Worm (Caenorhabditis elegans) whole organism, young adult: ENCODE measurements around the gene bath-30.

Experiments
- B0019.2 ChIP-seq: fragments of 200-800 bp; sonication (Bioruptor generic); conservative IDR thresholded peaks from 2 replicates; pipeline ENCODE4 v1.3.6; 2022; ENCODE audit warnings: missing genetic modification reagents, missing genetic modification characterization, missing compliant biosample characterization
- B0035.1 ChIP-seq: sonication (generic microtip); optimal IDR thresholded peaks from 2 replicates; lab custom pipeline; 2016; ENCODE audit warnings: missing genetic modification characterization, mild to moderate bottlenecking, missing compliant biosample characterization, missing genotype, missing genetic modification reagents
- B0261.1 ChIP-seq: sonication (generic microtip); optimal IDR thresholded peaks from 2 replicates; lab custom pipeline; 2016; ENCODE audit warnings: mild to moderate bottlenecking, missing genetic modification characterization, moderate library complexity, missing compliant biosample characterization
- B0336.3 ChIP-seq: fragments of 200-800 bp; sonication (Bioruptor generic); IDR thresholded peaks from 2 replicates; pipeline ENCODE4 v1.3.6; 2022; ENCODE audit warnings: missing genetic modification characterization, missing compliant biosample characterization
- C06A6.2 ChIP-seq: fragments of 200-800 bp; sonication (Bioruptor generic); conservative IDR thresholded peaks from 2 replicates; pipeline ENCODE4 v1.3.6; 2022; ENCODE audit warnings: missing genetic modification characterization, missing compliant biosample characterization
- F23B12.7 ChIP-seq: sonication (generic microtip); optimal IDR thresholded peaks from 2 replicates; lab custom pipeline; 2017; ENCODE audit warnings: missing genetic modification characterization, mild to moderate bottlenecking, missing compliant biosample characterization, antibody characterized with exemption, moderate library complexity; ENCODE audit not compliant: insufficient read depth
- F49E8.2 ChIP-seq: sonication (generic microtip); optimal IDR thresholded peaks from 3 replicates; lab custom pipeline; 2017; ENCODE audit warnings: missing genetic modification characterization, mild to moderate bottlenecking, missing compliant biosample characterization, antibody characterized with exemption, moderate library complexity; ENCODE audit not compliant: insufficient read depth
- F55B11.4 ChIP-seq: sonication (generic microtip); optimal IDR thresholded peaks from 2 replicates; lab custom pipeline; 2016; ENCODE audit warnings: missing compliant biosample characterization, missing genetic modification characterization, borderline replicate concordance; ENCODE audit not compliant: insufficient read depth
- T26A5.8 ChIP-seq: sonication (generic microtip); optimal IDR thresholded peaks from 2 replicates; lab custom pipeline; 2016; ENCODE audit warnings: missing genetic modification characterization, missing compliant biosample characterization
- Y67H2A.10 ChIP-seq: fragments of 200-800 bp; sonication (Bioruptor generic); conservative IDR thresholded peaks from 2 replicates; pipeline ENCODE4 v1.3.6; 2022; ENCODE audit warnings: missing genetic modification reagents, missing genetic modification characterization, missing compliant biosample characterization
- akir-1 ChIP-seq: fragments of 200-800 bp; sonication (Bioruptor generic); optimal IDR thresholded peaks from 2 replicates; lab custom pipeline; 2018; ENCODE audit warnings: mild to moderate bottlenecking, missing genetic modification characterization, moderate library complexity, missing compliant biosample characterization
- aptf-2 ChIP-seq: fragments of 200-800 bp; sonication (Bioruptor generic); conservative IDR thresholded peaks from 2 replicates; pipeline ENCODE4 v1.3.6; 2022; ENCODE audit warnings: missing genetic modification reagents, missing genetic modification characterization, missing compliant biosample characterization
- aptf-3 ChIP-seq: fragments of 200-800 bp; sonication (Bioruptor generic); IDR thresholded peaks from 2 replicates; pipeline ENCODE4 v1.3.6; 2022; ENCODE audit warnings: missing genetic modification characterization, missing compliant biosample characterization
- cebp-1 ChIP-seq, 2 experiments: fragments of 200-800 bp in 1 of 2; sonication (Bioruptor generic) in 1 of 2; sonication (generic microtip) in 1 of 2; IDR thresholded peaks in 1 of 2; optimal IDR thresholded peaks in 1 of 2; 2 replicates each; pipeline versions ENCODE4 v1.3.6 to Lab custom; 2017 to 2022; ENCODE audit warnings: missing compliant biosample characterization in 2 of 2, missing genetic modification characterization in 2 of 2, mild to moderate bottlenecking in 1 of 2, missing genetic modification reagents in 1 of 2, moderate library complexity in 1 of 2
- ceh-91 ChIP-seq: fragments of 200-800 bp; sonication (Bioruptor generic); IDR thresholded peaks from 2 replicates; pipeline ENCODE4 v1.3.6; 2022; ENCODE audit warnings: missing genetic modification reagents, missing genetic modification characterization, missing compliant biosample characterization
- dpl-1 ChIP-seq: fragments of 150-350 bp; optimal IDR thresholded peaks from 2 replicates; lab custom pipeline; 2014; ENCODE audit warnings: missing biosample characterization, missing genetic modification reagents, missing genetic modification characterization
- efl-1 ChIP-seq: fragments of 150-350 bp; optimal IDR thresholded peaks from 2 replicates; lab custom pipeline; 2014; ENCODE audit warnings: missing biosample characterization, missing genetic modification reagents, missing genetic modification characterization
- him-1 ChIP-seq: sonication (generic microtip); optimal IDR thresholded peaks from 2 replicates; lab custom pipeline; 2016; ENCODE audit warnings: missing genotype, missing genetic modification reagents, missing genetic modification characterization, missing compliant biosample characterization
- let-526 ChIP-seq: fragments of 200-800 bp; sonication (Bioruptor generic); IDR thresholded peaks from 2 replicates; pipeline ENCODE4 v1.3.6; 2022; ENCODE audit warnings: missing genetic modification reagents, missing genetic modification characterization, missing compliant biosample characterization
- lin-26 ChIP-seq: fragments of 200-800 bp; sonication (Bioruptor generic); IDR thresholded peaks from 2 replicates; pipeline ENCODE4 v1.3.6; 2022; ENCODE audit warnings: missing genetic modification reagents, missing genetic modification characterization, missing compliant biosample characterization
- lin-35 ChIP-seq, 3 experiments: fragments of 150-350 bp in 2 of 3; sonication (generic microtip) in 1 of 3; optimal IDR thresholded peaks; 2 replicates each; lab custom pipeline; 2014 to 2018; ENCODE audit warnings: missing biosample characterization in 3 of 3, missing genetic modification characterization in 3 of 3, missing genetic modification reagents in 3 of 3
- madf-3 ChIP-seq: fragments of 200-800 bp; sonication (Bioruptor generic); IDR thresholded peaks from 2 replicates; pipeline ENCODE4 v1.3.6; 2022; ENCODE audit warnings: missing genetic modification reagents, missing genetic modification characterization, missing compliant biosample characterization
- madf-6 ChIP-seq: fragments of 200-800 bp; sonication (Bioruptor generic); IDR thresholded peaks from 2 replicates; pipeline ENCODE4 v1.3.6; 2022; ENCODE audit warnings: missing genetic modification reagents, missing genetic modification characterization, missing compliant biosample characterization
- madf-8 ChIP-seq: fragments of 200-800 bp; sonication (Bioruptor generic); conservative IDR thresholded peaks from 2 replicates; pipeline ENCODE4 v1.3.6; 2022; ENCODE audit warnings: missing genetic modification reagents, missing genetic modification characterization, missing compliant biosample characterization
- mes-4 ChIP-seq: sonication (generic microtip); optimal IDR thresholded peaks from 2 replicates; lab custom pipeline; 2016; ENCODE audit warnings: missing genotype, missing genetic modification characterization, missing compliant biosample characterization
- nfya-2 ChIP-seq: fragments of 200-800 bp; sonication (Bioruptor generic); IDR thresholded peaks from 2 replicates; pipeline ENCODE4 v1.3.6; 2022; ENCODE audit warnings: missing genetic modification reagents, missing genetic modification characterization, missing compliant biosample characterization
- nhr-120 ChIP-seq: fragments of 200-800 bp; sonication (Bioruptor generic); IDR thresholded peaks from 2 replicates; pipeline ENCODE4 v1.3.6; 2022; ENCODE audit warnings: missing genetic modification characterization, missing compliant biosample characterization
- nhr-179 ChIP-seq: sonication (generic microtip); optimal IDR thresholded peaks from 2 replicates; lab custom pipeline; 2016; ENCODE audit warnings: mild to moderate bottlenecking, missing genetic modification characterization, missing compliant biosample characterization
- nhr-27 ChIP-seq: fragments of 200-800 bp; sonication (Bioruptor generic); optimal IDR thresholded peaks from 2 replicates; lab custom pipeline; 2018; ENCODE audit warnings: mild to moderate bottlenecking, missing genetic modification characterization, moderate library complexity, missing compliant biosample characterization
- rcor-1 ChIP-seq: fragments of 200-800 bp; sonication (Bioruptor generic); IDR thresholded peaks from 2 replicates; pipeline ENCODE4 v1.3.6; 2022; ENCODE audit warnings: missing genetic modification reagents, missing genetic modification characterization, missing compliant biosample characterization
- rpc-1 ChIP-seq, 2 experiments: fragments of 150-350 bp in 1 of 2; sonication (generic microtip) in 1 of 2; optimal IDR thresholded peaks; 2 replicates each; lab custom pipeline; 2014 to 2018; ENCODE audit warnings: missing biosample characterization in 1 of 2, missing genetic modification characterization in 1 of 2, missing genetic modification reagents in 1 of 2, missing genotype in 1 of 2
- snpc-1.1 ChIP-seq: sonication (generic microtip); optimal IDR thresholded peaks from 2 replicates; lab custom pipeline; 2017; ENCODE audit warnings: missing genetic modification characterization, mild to moderate bottlenecking, missing compliant biosample characterization, antibody characterized with exemption, moderate library complexity, missing genotype, missing genetic modification reagents; ENCODE audit not compliant: insufficient read depth
- somi-1 ChIP-seq: fragments of 200-800 bp; sonication (Bioruptor generic); optimal IDR thresholded peaks from 2 replicates; lab custom pipeline; 2018; ENCODE audit warnings: mild to moderate bottlenecking, missing genetic modification characterization, missing compliant biosample characterization
- sptf-2 ChIP-seq: fragments of 200-800 bp; sonication (Bioruptor generic); optimal IDR thresholded peaks from 2 replicates; lab custom pipeline; 2018; ENCODE audit warnings: mild to moderate bottlenecking, missing genetic modification characterization, missing compliant biosample characterization
- ztf-26 ChIP-seq: sonication (generic microtip); optimal IDR thresholded peaks from 2 replicates; lab custom pipeline; 2017; ENCODE audit warnings: missing genetic modification characterization, missing compliant biosample characterization

Gene bath-30

ce11 chrII:3385736-3386135 is 39.6 kb upstream of the bath-30 start, which contains the start of gene T06D4.2:
Gene T06D4.2, minus strand, starts transcription at chrII:3385905.
- TF ChIP-seq ceh-91 (no peak), nhr-120 (GFP tag; lab: Robert Waterston, UW) (no peak), aptf-3 (GFP tag; lab: Robert Waterston, UW) (no peak), rpc-1 (optimal IDR thresholded peaks at IDR 0.05; lab: Kevin White, UChicago) (no peak), rpc-1 (tag; optimal IDR thresholded peaks at IDR 0.05; lab: Kevin White, UChicago) (no peak), F23B12.7 (tag; lab: Kevin White, UChicago) (no peak), B0019.2 (GFP tag; lab: Robert Waterston, UW) (no peak), B0261.1 (no peak), madf-8 (GFP tag; lab: Robert Waterston, UW) (no peak), somi-1 (GFP tag; lab: Kevin White, UChicago) (no peak), rcor-1 (no peak)

- no peak for TF ChIP-seq F55B11.4 (tag; lab: Kevin White, UChicago)
- TF ChIP-seq B0336.3 (GFP tag; lab: Robert Waterston, UW): no peak
- no peak for TF ChIP-seq B0261.1
Measured at ce11 chrII:3383116-3383515, 36.9 kb upstream of the bath-30 start.

DNA sequence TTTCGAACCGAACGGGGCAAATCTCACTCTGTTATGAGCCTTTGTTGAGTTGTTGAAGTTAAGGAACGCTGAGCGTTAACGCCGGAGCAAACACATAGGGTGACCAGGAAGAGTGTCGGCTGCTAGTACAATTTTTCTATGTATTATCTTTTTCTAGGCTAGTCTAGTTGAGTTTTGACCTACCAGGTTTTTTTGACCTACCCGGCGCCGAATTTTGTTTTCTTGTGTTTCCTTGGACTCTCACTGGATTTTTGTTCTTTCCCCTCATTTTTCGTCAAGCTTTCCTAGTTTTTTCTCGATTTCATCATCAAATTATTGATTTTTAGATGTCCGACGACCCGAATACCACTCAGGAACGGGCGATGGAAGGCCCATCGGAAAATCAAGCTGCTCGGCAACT is 35.3 kb upstream of the bath-30 start, which contains the start of gene T06D4.1:
T06D4.1 (plus strand) TSS at position 321 of the 400 bp plus-strand sequence.
- peak; percentile 1 for TF ChIP-seq dpl-1
- peak; percentile 76 for TF ChIP-seq madf-8 (GFP tag; lab: Robert Waterston, UW)
- TF ChIP-seq efl-1: peak; percentile 80
- peak; percentile 12 for TF ChIP-seq snpc-1.1
- TF ChIP-seq mes-4 (tag; lab: Kevin White, UChicago): no peak
- TF ChIP-seq madf-6 (GFP tag; lab: Robert Waterston, UW): peak; percentile 69
- no peak for TF ChIP-seq sptf-2
- TF ChIP-seq F23B12.7 (tag; lab: Kevin White, UChicago): no peak
- 0 out of 2 replicates have a peak, but pooled peaks have one; percentile 5 for TF ChIP-seq aptf-2
- no peak for TF ChIP-seq cebp-1 (GFP tag; IDR thresholded peaks at IDR 0.05; lab: Robert Waterston, UW)
- TF ChIP-seq cebp-1 (tag; optimal IDR thresholded peaks at IDR 0.05; lab: Kevin White, UChicago): no peak

DNA sequence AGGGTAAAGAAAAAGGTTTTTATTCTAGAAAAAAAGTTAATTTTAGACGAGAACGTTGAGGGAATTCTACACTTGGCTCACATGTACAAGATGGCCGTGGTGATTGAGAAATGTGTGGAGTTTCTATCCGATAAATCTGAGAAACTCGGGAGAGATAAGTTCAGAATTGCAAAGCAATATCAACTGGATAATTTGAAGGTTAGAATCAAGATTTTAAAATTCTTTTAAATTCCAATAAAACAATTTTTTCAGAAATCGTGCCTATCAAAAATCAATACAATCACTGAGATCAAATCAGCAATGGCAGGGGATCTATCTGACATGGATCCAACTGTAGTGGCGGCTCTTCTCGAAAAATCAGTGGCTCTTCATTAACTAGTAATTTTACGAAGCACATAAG is 32.1 kb upstream of the bath-30 start, which contains the start of gene Y49F6C.2:
Y49F6C.2 (plus strand) TSS at position 301 of the 400 bp plus-strand sequence.
- TF ChIP-seq ceh-91 (no peak), B0019.2 (GFP tag; lab: Robert Waterston, UW) (no peak), let-526 (GFP tag; lab: Robert Waterston, UW) (no peak), akir-1 (GFP tag; lab: Kevin White, UChicago) (no peak), B0261.1 (no peak)
- TF ChIP-seq, all 124 proteins: peak for 0

DNA sequence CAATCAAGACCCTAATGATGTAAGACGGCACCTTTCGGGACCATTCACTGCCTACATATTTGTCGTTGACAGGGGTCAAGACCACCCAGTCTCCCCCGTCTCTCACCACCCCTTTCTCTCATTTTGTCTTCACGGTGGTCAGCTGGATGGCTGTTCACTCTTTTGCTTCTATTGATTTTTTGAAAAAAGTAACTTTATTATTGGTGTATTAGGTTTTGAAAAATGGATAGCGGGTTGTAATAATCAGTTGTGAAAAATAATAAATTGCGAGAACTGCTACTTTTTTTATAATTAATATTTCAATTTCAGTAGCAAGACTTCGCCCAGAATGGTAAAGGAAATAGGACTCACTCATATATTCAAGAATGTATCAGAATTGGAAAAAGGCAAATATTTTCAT is 30.6 kb upstream of the bath-30 start, which contains the start of gene bath-9:
bath-9 (plus strand) TSS at position 301 of the 400 bp plus-strand sequence.
- TF ChIP-seq Y67H2A.10 (GFP tag; lab: Robert Waterston, UW) (no peak), lin-35 (GFP tag; optimal IDR thresholded peaks at IDR 0.05; lab: Kevin White, UChicago) (no peak), him-1 (no peak), lin-26 (GFP tag; lab: Robert Waterston, UW) (no peak), ztf-26 (tag; lab: Kevin White, UChicago) (no peak), T26A5.8 (tag; lab: Kevin White, UChicago) (no peak), nhr-27 (tag; lab: Kevin White, UChicago) (no peak), nhr-179 (tag; lab: Kevin White, UChicago) (no peak), F49E8.2 (tag; lab: Kevin White, UChicago) (no peak), madf-6 (GFP tag; lab: Robert Waterston, UW) (no peak), F55B11.4 (tag; lab: Kevin White, UChicago) (no peak), nfya-2 (GFP tag; lab: Robert Waterston, UW) (no peak), madf-3 (GFP tag; lab: Robert Waterston, UW) (no peak), C06A6.2 (GFP tag; lab: Robert Waterston, UW) (no peak), B0035.1 (tag; lab: Kevin White, UChicago) (no peak)
